Fruit fly (Drosophila melanogaster): ENCODE data around the gene CG16952.

Gene CG16952

dm6 chrX:15852815-15853542 lies 17.0 kb upstream of the CG16952 start, which contains the start of the genes UBL3 and CG15914 (continued):
- TF ChIP-seq ERR (GFP tag; optimal IDR thresholded peaks at IDR 0.05), result no peak
- peak; percentile 98 for TF ChIP-seq CG15479 (GFP tag; optimal IDR thresholded peaks at IDR 0.05)
- TF ChIP-seq Ptx1 (GFP tag; IDR thresholded peaks at IDR 0.05), result no peak
- no peak for TF ChIP-seq lab (GFP tag; optimal IDR thresholded peaks at IDR 0.05)
- TF ChIP-seq Opbp (GFP tag; IDR thresholded peaks at IDR 0.05; ENCODE audit: partially characterized antibody), result no peak
- TF ChIP-seq MESR4 (GFP tag; optimal IDR thresholded peaks at IDR 0.05), result peak; percentile 80
- TF ChIP-seq CG12942 (GFP tag; optimal IDR thresholded peaks at IDR 0.05), result no peak
- no peak for TF ChIP-seq hb (GFP tag; IDR thresholded peaks at IDR 0.05; ENCODE audit: partially characterized antibody)
- TF ChIP-seq en (GFP tag; optimal IDR thresholded peaks at IDR 0.05), result no peak
- TF ChIP-seq Sry-δ (GFP tag; optimal IDR thresholded peaks at IDR 0.05), result no peak
- TF ChIP-seq dmrt11E (tag; optimal IDR thresholded peaks at IDR 0.05), result no peak
- peak; percentile 13 for TF ChIP-seq CG34376 (GFP tag; optimal IDR thresholded peaks at IDR 0.05)
- TF ChIP-seq nau (GFP tag; optimal IDR thresholded peaks at IDR 0.05), result no peak
- TF ChIP-seq Nf-YC (tag; optimal IDR thresholded peaks at IDR 0.05), result peak; percentile 49
- TF ChIP-seq CG9437 (GFP tag; optimal IDR thresholded peaks at IDR 0.05), result no peak
- TF ChIP-seq CG15073 (GFP tag; optimal IDR thresholded peaks at IDR 0.05), result no peak
- no peak for TF ChIP-seq Bgb (GFP tag; IDR thresholded peaks at IDR 0.05; ENCODE audit: partially characterized antibody)
- no peak for TF ChIP-seq CG7372 (GFP tag; IDR thresholded peaks at IDR 0.05)
- no peak for TF ChIP-seq zfh1 (GFP tag; IDR thresholded peaks at IDR 0.05)
- TF ChIP-seq tup (GFP tag; optimal IDR thresholded peaks at IDR 0.05), result no peak
- peak in 1 of 2 experiments; percentile 53 for TF ChIP-seq Pdp1 (GFP tag; optimal IDR thresholded peaks at IDR 0.05)
- TF ChIP-seq CG7357 (GFP tag; IDR thresholded peaks at IDR 0.05), result 0 out of 3 replicates have a peak, but pooled peaks have one; percentile 22
- TF ChIP-seq CG7928 (GFP tag; optimal IDR thresholded peaks at IDR 0.05), result no peak
- no peak for TF ChIP-seq CG12219 (GFP tag; optimal IDR thresholded peaks at IDR 0.05)
- TF ChIP-seq GATAe (GFP tag; conservative IDR thresholded peaks at IDR 0.05), result no peak
- TF ChIP-seq odd (GFP tag; optimal IDR thresholded peaks at IDR 0.05), result no peak
- TF ChIP-seq CG12155 (GFP tag; optimal IDR thresholded peaks at IDR 0.05), result no peak
- TF ChIP-seq Dref (GFP tag; IDR thresholded peaks at IDR 0.05), result peak; percentile 32
- peak; percentile 10 for TF ChIP-seq CG30403 (GFP tag; optimal IDR thresholded peaks at IDR 0.05)
- TF ChIP-seq CG15696 (tag; optimal IDR thresholded peaks at IDR 0.05), result no peak
- peak; percentile 14 for TF ChIP-seq twi (tag; optimal IDR thresholded peaks at IDR 0.05)
- no peak for TF ChIP-seq CG18262 (tag; optimal IDR thresholded peaks at IDR 0.05)
- TF ChIP-seq CG4820 (GFP tag; optimal IDR thresholded peaks at IDR 0.05), result no peak
- TF ChIP-seq CG33557 (GFP tag; optimal IDR thresholded peaks at IDR 0.05), result no peak
- no peak for TF ChIP-seq Awh (GFP tag; IDR thresholded peaks at IDR 0.05)
- no peak for TF ChIP-seq Oaz (GFP tag; IDR thresholded peaks at IDR 0.05)
- no peak for TF ChIP-seq Dad (GFP tag; optimal IDR thresholded peaks at IDR 0.05)
- TF ChIP-seq chinmo (GFP tag; IDR thresholded peaks at IDR 0.05; ENCODE audit: partially characterized antibody), result 0 out of 4 replicates have a peak, but pooled peaks have one; percentile 59
- no peak for TF ChIP-seq CG17802 (tag; optimal IDR thresholded peaks at IDR 0.05)
- no peak for TF ChIP-seq Dbx (GFP tag; IDR thresholded peaks at IDR 0.05)
- no peak for TF ChIP-seq CG14667 (GFP tag; IDR thresholded peaks at IDR 0.05)
- TF ChIP-seq NC2α (GFP tag; optimal IDR thresholded peaks at IDR 0.05), result no peak
- TF ChIP-seq Dek (tag; optimal IDR thresholded peaks at IDR 0.05), result no peak
- TF ChIP-seq CG12659 (GFP tag; optimal IDR thresholded peaks at IDR 0.05), result peak; percentile 68
- no peak for TF ChIP-seq cwo (GFP tag; optimal IDR thresholded peaks at IDR 0.05)
- no peak for TF ChIP-seq H15 (GFP tag; IDR thresholded peaks at IDR 0.05)
- TF ChIP-seq Hr78 (GFP tag; optimal IDR thresholded peaks at IDR 0.05), result no peak
- TF ChIP-seq btn (GFP tag; optimal IDR thresholded peaks at IDR 0.05), result no peak
- no peak for TF ChIP-seq CG6683 (GFP tag; optimal IDR thresholded peaks at IDR 0.05)

Measured in whole organism, embryonic.